Worm (Caenorhabditis elegans) whole organism, L1 larva: ENCODE data around the gene C46F11.5.

Experiments used
- C04F5.9 ChIP-seq: sonication (generic microtip); optimal IDR thresholded peaks from 2 replicates; lab custom pipeline; 2016; ENCODE audit warnings: missing genetic modification characterization, missing compliant biosample characterization
- C16A3.4 ChIP-seq: fragments of 150-350 bp; optimal IDR thresholded peaks from 2 replicates; lab custom pipeline; 2014; ENCODE audit warnings: missing biosample characterization, missing genetic modification characterization
- Y116A8C.19 ChIP-seq: sonication (generic microtip); optimal IDR thresholded peaks from 2 replicates; lab custom pipeline; 2016; ENCODE audit warnings: missing compliant biosample characterization, missing genetic modification characterization, borderline replicate concordance
- aha-1 ChIP-seq: fragments of 150-350 bp; optimal IDR thresholded peaks from 2 replicates; lab custom pipeline; 2014; ENCODE audit warnings: missing biosample characterization, missing genetic modification characterization
- aly-2 ChIP-seq: fragments of 150-350 bp; optimal IDR thresholded peaks from 2 replicates; lab custom pipeline; 2014; ENCODE audit warnings: missing biosample characterization, missing genetic modification characterization
- ama-1 ChIP-seq: fragments of 150-350 bp; optimal IDR thresholded peaks from 2 replicates; lab custom pipeline; 2014
- blmp-1 ChIP-seq: fragments of 150-350 bp; optimal IDR thresholded peaks from 2 replicates; lab custom pipeline; 2014; ENCODE audit warnings: missing biosample characterization, missing genetic modification characterization
- ceh-63 ChIP-seq: fragments of 200-800 bp; sonication (Bioruptor generic); optimal IDR thresholded peaks from 2 replicates; lab custom pipeline; 2018; ENCODE audit warnings: mild to moderate bottlenecking, missing genetic modification characterization, missing compliant biosample characterization
- ceh-88 ChIP-seq: fragments of 200-800 bp; sonication (Bioruptor generic); IDR thresholded peaks from 2 replicates; pipeline ENCODE4 v1.3.6; 2022; ENCODE audit warnings: missing genetic modification characterization, missing compliant biosample characterization
- ces-1 ChIP-seq: fragments of 150-350 bp; optimal IDR thresholded peaks from 2 replicates; lab custom pipeline; 2014; ENCODE audit warnings: missing biosample characterization, missing genetic modification reagents, missing genetic modification characterization
- dsc-1 ChIP-seq: sonication (generic microtip); optimal IDR thresholded peaks from 2 replicates; lab custom pipeline; 2016; ENCODE audit warnings: mild to moderate bottlenecking, missing genetic modification characterization, missing compliant biosample characterization
- egl-13 ChIP-seq: sonication (generic microtip); optimal IDR thresholded peaks from 2 replicates; lab custom pipeline; 2016; ENCODE audit warnings: missing genotype, missing genetic modification reagents, missing genetic modification characterization, missing compliant biosample characterization
- egl-27 ChIP-seq, 2 experiments: fragments of 150-350 bp in 1 of 2; sonication (generic microtip); optimal IDR thresholded peaks; 3 replicates each; lab custom pipeline; 2017 to 2018; ENCODE audit warnings: missing biosample characterization in 2 of 2, missing genetic modification characterization in 2 of 2, missing genetic modification reagents in 2 of 2
- elt-2 ChIP-seq: sonication (generic microtip); optimal IDR thresholded peaks from 2 replicates; lab custom pipeline; 2016; ENCODE audit warnings: missing genetic modification characterization, mild to moderate bottlenecking, inconsistent platforms, missing compliant biosample characterization, missing genetic modification reagents
- fos-1 ChIP-seq: fragments of 150-350 bp; optimal IDR thresholded peaks from 2 replicates; lab custom pipeline; 2014; ENCODE audit warnings: missing biosample characterization, missing genetic modification characterization
- grh-1 ChIP-seq: fragments of 200-800 bp; sonication (Bioruptor generic); IDR thresholded peaks from 2 replicates; pipeline ENCODE4 v1.3.6; 2022; ENCODE audit warnings: missing genetic modification reagents, missing genetic modification characterization, missing compliant biosample characterization
- hpl-2 ChIP-seq: fragments of 150-350 bp; optimal IDR thresholded peaks from 2 replicates; lab custom pipeline; 2014; ENCODE audit warnings: missing biosample characterization, missing genetic modification reagents, missing genetic modification characterization
- irx-1 ChIP-seq: sonication (generic microtip); optimal IDR thresholded peaks from 2 replicates; lab custom pipeline; 2016; ENCODE audit warnings: missing genetic modification characterization, missing compliant biosample characterization
- lin-13 ChIP-seq: fragments of 150-350 bp; optimal IDR thresholded peaks from 2 replicates; lab custom pipeline; 2014; ENCODE audit warnings: missing biosample characterization, missing genetic modification reagents, missing genetic modification characterization
- lin-14 ChIP-seq: fragments of 200-800 bp; sonication (Bioruptor generic); optimal IDR thresholded peaks from 2 replicates; lab custom pipeline; 2018; ENCODE audit warnings: mild to moderate bottlenecking, missing genetic modification characterization, moderate library complexity, missing compliant biosample characterization
- lin-39 ChIP-seq: fragments of 150-350 bp; optimal IDR thresholded peaks from 2 replicates; lab custom pipeline; 2014; ENCODE audit warnings: missing biosample characterization, missing genetic modification reagents, missing genetic modification characterization
- lir-3 ChIP-seq: sonication (generic microtip); optimal IDR thresholded peaks from 2 replicates; lab custom pipeline; 2016; ENCODE audit warnings: mild to moderate bottlenecking, missing genetic modification characterization, moderate library complexity, missing compliant biosample characterization; ENCODE audit not compliant: poor library complexity
- lsy-2 ChIP-seq, 2 experiments: fragments of 150-350 bp; optimal IDR thresholded peaks; 2 replicates each; lab custom pipeline; 2014; ENCODE audit warnings: missing biosample characterization in 2 of 2, missing genetic modification characterization in 2 of 2
- mdl-1 ChIP-seq, 2 experiments: fragments of 150-350 bp; optimal IDR thresholded peaks; 2 replicates each; lab custom pipeline; 2014 to 2017; ENCODE audit warnings: missing biosample characterization in 2 of 2, missing genetic modification characterization in 2 of 2, inconsistent platforms in 1 of 2
- mef-2 ChIP-seq: fragments of 150-350 bp; optimal IDR thresholded peaks from 2 replicates; lab custom pipeline; 2014; ENCODE audit warnings: missing biosample characterization, missing genetic modification characterization
- mep-1 ChIP-seq: fragments of 150-350 bp; optimal IDR thresholded peaks from 2 replicates; lab custom pipeline; 2014; ENCODE audit warnings: missing biosample characterization, missing genetic modification characterization
- nhr-19 ChIP-seq: fragments of 200-800 bp; sonication (Bioruptor generic); conservative IDR thresholded peaks from 2 replicates; pipeline ENCODE4 v1.3.6; 2022; ENCODE audit warnings: missing genetic modification characterization, missing compliant biosample characterization
- nhr-237 ChIP-seq: fragments of 150-350 bp; optimal IDR thresholded peaks from 2 replicates; lab custom pipeline; 2014; ENCODE audit warnings: missing biosample characterization, missing genetic modification characterization
- nhr-28 ChIP-seq: fragments of 150-350 bp; optimal IDR thresholded peaks from 2 replicates; lab custom pipeline; 2014; ENCODE audit warnings: missing biosample characterization, missing genetic modification characterization
- nhr-47 ChIP-seq: sonication (generic microtip); optimal IDR thresholded peaks from 2 replicates; lab custom pipeline; 2016; ENCODE audit warnings: mild to moderate bottlenecking, missing genetic modification characterization, moderate library complexity, missing compliant biosample characterization
- nhr-71 ChIP-seq: sonication (generic microtip); optimal IDR thresholded peaks from 2 replicates; lab custom pipeline; 2016; ENCODE audit warnings: mild to moderate bottlenecking, missing genetic modification characterization, moderate library complexity, missing compliant biosample characterization
- nhr-84 ChIP-seq: sonication (generic microtip); optimal IDR thresholded peaks from 2 replicates; lab custom pipeline; 2017; ENCODE audit warnings: missing biosample characterization, missing genetic modification characterization
- pag-3 ChIP-seq: sonication (generic microtip); optimal IDR thresholded peaks from 2 replicates; lab custom pipeline; 2017; ENCODE audit warnings: missing genetic modification characterization, mild to moderate bottlenecking, missing compliant biosample characterization, antibody characterized with exemption, borderline replicate concordance; ENCODE audit not compliant: insufficient read depth
- skn-1 ChIP-seq: fragments of 150-350 bp; optimal IDR thresholded peaks from 2 replicates; lab custom pipeline; 2014; ENCODE audit warnings: missing biosample characterization, missing genetic modification characterization
- snu-23 ChIP-seq: sonication (generic microtip); optimal IDR thresholded peaks from 2 replicates; lab custom pipeline; 2016; ENCODE audit warnings: missing genetic modification characterization, missing compliant biosample characterization
- sup-37 ChIP-seq: fragments of 200-800 bp; sonication (Bioruptor generic); optimal IDR thresholded peaks from 2 replicates; lab custom pipeline; 2018; ENCODE audit warnings: mild to moderate bottlenecking, missing genetic modification characterization, missing compliant biosample characterization
- tbx-2 ChIP-seq: sonication (generic microtip); optimal IDR thresholded peaks from 2 replicates; lab custom pipeline; 2016; ENCODE audit warnings: missing genetic modification characterization, missing compliant biosample characterization
- vab-15 ChIP-seq: sonication (generic microtip); optimal IDR thresholded peaks from 2 replicates; lab custom pipeline; 2017; ENCODE audit warnings: missing genotype, mild to moderate bottlenecking, missing genetic modification characterization, missing compliant biosample characterization
- zag-1 ChIP-seq: fragments of 150-350 bp; optimal IDR thresholded peaks from 2 replicates; lab custom pipeline; 2014; ENCODE audit warnings: missing biosample characterization, missing genetic modification characterization
- zip-4 ChIP-seq: fragments of 200-800 bp; sonication (Bioruptor generic); optimal IDR thresholded peaks from 2 replicates; lab custom pipeline; 2018; ENCODE audit warnings: mild to moderate bottlenecking, missing genetic modification characterization, moderate library complexity, missing compliant biosample characterization
- ztf-4 ChIP-seq: fragments of 150-350 bp; optimal IDR thresholded peaks from 2 replicates; lab custom pipeline; 2014; ENCODE audit warnings: missing biosample characterization, missing genetic modification characterization

The C46F11.5 gene

ce11 chrIII:3630337-3630736 lies 27.1 kb downstream of the C46F11.5 start, which contains the start of gene mrps-31 (continued):
- TF ChIP-seq elt-2 (tag; lab: Kevin White, UChicago): peak; percentile 94

ce11 chrIII:3627042-3627441 lies 30.4 kb downstream of the C46F11.5 start, which contains the start of gene sel-8:
Gene sel-8 (minus strand): TSS chrIII:3627142.
- TF ChIP-seq lin-39 (no peak), nhr-237 (tag; lab: Kevin White, UChicago) (no peak), lin-14 (GFP tag; lab: Kevin White, UChicago) (no peak), sup-37 (GFP tag; lab: Kevin White, UChicago) (no peak), Y116A8C.19 (tag; lab: Kevin White, UChicago) (no peak), hpl-2 (no peak), C04F5.9 (tag; lab: Kevin White, UChicago) (no peak), lir-3 (tag; lab: Kevin White, UChicago) (no peak), ztf-4 (no peak), skn-1 (tag; lab: Kevin White, UChicago) (no peak)

- TF ChIP-seq lin-14 (GFP tag; lab: Kevin White, UChicago) (peak; percentile 43), mep-1 (tag; lab: Kevin White, UChicago) (peak; percentile 48), lsy-2 (tag; optimal IDR thresholded peaks at IDR 0.05; lab: Kevin White, UChicago) (no peak), nhr-47 (tag; lab: Kevin White, UChicago) (no peak), mef-2 (no peak), nhr-71 (tag; lab: Kevin White, UChicago) (peak; percentile 6), ceh-88 (GFP tag; lab: Robert Waterston, UW) (no peak), elt-2 (tag; lab: Kevin White, UChicago) (no peak), dsc-1 (no peak), blmp-1 (tag; lab: Kevin White, UChicago) (peak; percentile 38), fos-1 (tag; lab: Kevin White, UChicago) (no peak), aly-2 (tag; lab: Kevin White, UChicago) (no peak), snu-23 (GFP tag; lab: Kevin White, UChicago) (peak; percentile 30), vab-15 (no peak), zip-4 (GFP tag; lab: Kevin White, UChicago) (no peak), ceh-63 (GFP tag; lab: Kevin White, UChicago) (no peak), lin-13 (no peak), tbx-2 (tag; lab: Kevin White, UChicago) (no peak), nhr-19 (GFP tag; lab: Robert Waterston, UW) (no peak), nhr-28 (tag; lab: Kevin White, UChicago) (no peak), ztf-4 (no peak), egl-13 (tag; lab: Kevin White, UChicago) (no peak), nhr-84 (tag; lab: Kevin White, UChicago) (no peak), ces-1 (GFP tag; lab: Kevin White, UChicago) (no peak), irx-1 (tag; lab: Kevin White, UChicago) (no peak), grh-1 (no peak), C16A3.4 (tag; lab: Kevin White, UChicago) (no peak), ama-1 (lab: Kevin White, UChicago) (no peak), aha-1 (no peak), mdl-1 (tag; optimal IDR thresholded peaks at IDR 0.05; lab: Kevin White, UChicago) (no peak), zag-1 (tag; lab: Kevin White, UChicago) (no peak), pag-3 (tag; lab: Kevin White, UChicago) (no peak), egl-27 (tag; optimal IDR thresholded peaks at IDR 0.05; lab: Kevin White, UChicago) (no peak)
Measured at ce11 chrIII:3623772-3624171, 33.6 kb downstream of the C46F11.5 start.
